Fruit fly (Drosophila melanogaster) whole organism: ENCODE results near the gene I-2.

Experiments
- CG8478 ChIP-seq: fragments of >200 bp; optimal IDR thresholded peaks from 2 replicates; lab custom pipeline; 2018; ENCODE audit warnings: inconsistent platforms
- Dll ChIP-seq: fragments of >200 bp; optimal IDR thresholded peaks from 2 replicates; lab custom pipeline; 2017
- psq ChIP-seq: fragments of >200 bp; optimal IDR thresholded peaks from 2 replicates; lab custom pipeline; 2017
- usp ChIP-seq: fragments of >200 bp; optimal IDR thresholded peaks from 2 replicates; lab custom pipeline; 2017; ENCODE audit warnings: missing biosample characterization, missing genetic modification characterization, mixed read lengths

DNA sequence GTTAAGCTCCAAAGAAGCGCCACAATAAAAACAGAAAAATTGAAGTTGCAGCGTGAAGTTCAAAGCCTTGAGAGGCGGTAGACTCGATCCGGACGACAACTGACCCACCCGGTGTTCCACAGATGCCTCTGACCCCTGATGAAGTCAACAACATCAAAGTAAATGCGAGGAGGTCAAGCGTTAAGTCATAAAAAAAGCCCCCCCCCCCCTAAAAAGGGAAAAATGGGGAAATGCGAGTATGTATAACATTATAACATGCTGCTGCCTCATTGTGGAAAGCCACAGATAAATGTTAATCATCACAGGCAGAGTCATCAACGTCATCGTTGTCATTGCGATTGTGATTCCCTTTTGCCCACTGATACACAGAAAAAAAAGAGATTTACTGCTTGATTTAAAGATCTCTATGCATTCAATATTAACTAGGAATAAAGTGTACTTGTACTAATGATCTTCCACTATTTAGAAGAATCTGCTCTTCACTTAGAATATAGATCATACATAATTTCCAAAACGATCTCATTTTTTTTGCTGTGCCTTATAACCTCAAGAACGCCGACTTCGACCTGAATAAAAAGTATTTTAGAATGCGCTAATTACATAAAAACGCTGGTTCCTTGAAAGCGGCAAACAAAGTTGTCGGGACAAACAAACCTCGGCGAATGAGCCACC lies 14.5 kb upstream of the I-2 start:
- TF ChIP-seq usp (no peak), psq (lab: Kevin White, UChicago) (no peak), Dll (lab: Kevin White, UChicago) (no peak), CG8478 (lab: Kevin White, UChicago) (no peak)
